Worm (Caenorhabditis elegans) whole organism, young adult: ENCODE measurements around the gene dot-1.3.

ENCODE experiments used
- F33H1.4 ChIP-seq: fragments of 200-800 bp; sonication (Bioruptor generic); IDR thresholded peaks from 2 replicates; pipeline ENCODE4 v1.3.6; 2022; ENCODE audit warnings: missing genetic modification reagents, missing genetic modification characterization, missing compliant biosample characterization
- F37B4.10 ChIP-seq: fragments of 200-800 bp; sonication (Bioruptor generic); IDR thresholded peaks from 2 replicates; pipeline ENCODE4 v1.3.6; 2022; ENCODE audit warnings: missing genetic modification characterization, missing compliant biosample characterization
- Y56A3A.18 ChIP-seq: fragments of 200-800 bp; sonication (Bioruptor generic); IDR thresholded peaks from 2 replicates; pipeline ENCODE4 v1.3.6; 2022; ENCODE audit warnings: missing genetic modification reagents, missing genetic modification characterization, missing compliant biosample characterization
- ZK185.1 ChIP-seq: sonication (generic microtip); optimal IDR thresholded peaks from 2 replicates; lab custom pipeline; 2016; ENCODE audit warnings: mild to moderate bottlenecking, missing genetic modification characterization, missing compliant biosample characterization; ENCODE audit not compliant: poor library complexity, severe bottlenecking
- ama-1 ChIP-seq, 3 experiments: fragments of 150-350 bp in 1 of 3; sonication (generic microtip) in 2 of 3; optimal IDR thresholded peaks; 2 replicates each; lab custom pipeline; 2014 to 2018; ENCODE audit warnings: missing biosample characterization in 2 of 3, missing genetic modification characterization in 2 of 3, missing genetic modification reagents in 2 of 3
- ceh-100 ChIP-seq: fragments of 200-800 bp; sonication (Bioruptor generic); IDR thresholded peaks from 2 replicates; pipeline ENCODE4 v1.3.6; 2022; ENCODE audit warnings: missing genetic modification reagents, missing genetic modification characterization, missing compliant biosample characterization
- ceh-79 ChIP-seq: sonication (generic microtip); optimal IDR thresholded peaks from 2 replicates; lab custom pipeline; 2017; ENCODE audit warnings: mild to moderate bottlenecking, missing genetic modification characterization, missing compliant biosample characterization
- egl-18 ChIP-seq: fragments of 200-800 bp; sonication (Bioruptor generic); IDR thresholded peaks from 2 replicates; pipeline ENCODE4 v1.3.6; 2022; ENCODE audit warnings: missing genetic modification reagents, missing genetic modification characterization, missing compliant biosample characterization
- ets-4 ChIP-seq: fragments of 200-800 bp; sonication (Bioruptor generic); optimal IDR thresholded peaks from 2 replicates; lab custom pipeline; 2018; ENCODE audit warnings: mild to moderate bottlenecking, missing genetic modification characterization, missing compliant biosample characterization
- lsl-1 ChIP-seq: fragments of 200-800 bp; sonication (Bioruptor generic); optimal IDR thresholded peaks from 2 replicates; lab custom pipeline; 2018; ENCODE audit warnings: mild to moderate bottlenecking, missing genetic modification characterization, moderate library complexity, missing compliant biosample characterization
- nfya-2 ChIP-seq: fragments of 200-800 bp; sonication (Bioruptor generic); IDR thresholded peaks from 2 replicates; pipeline ENCODE4 v1.3.6; 2022; ENCODE audit warnings: missing genetic modification reagents, missing genetic modification characterization, missing compliant biosample characterization
- nhr-120 ChIP-seq: fragments of 200-800 bp; sonication (Bioruptor generic); IDR thresholded peaks from 2 replicates; pipeline ENCODE4 v1.3.6; 2022; ENCODE audit warnings: missing genetic modification characterization, missing compliant biosample characterization
- nhr-27 ChIP-seq: fragments of 200-800 bp; sonication (Bioruptor generic); optimal IDR thresholded peaks from 2 replicates; lab custom pipeline; 2018; ENCODE audit warnings: mild to moderate bottlenecking, missing genetic modification characterization, moderate library complexity, missing compliant biosample characterization

ce11 chrX:12320737-12321136 lies 18.1 kb upstream of the dot-1.3 start, which contains the start of gene ceh-40:
- TF ChIP-seq lsl-1 (GFP tag; lab: Kevin White, UChicago) (no peak), F33H1.4 (no peak), nfya-2 (no peak), ets-4 (GFP tag; lab: Kevin White, UChicago) (no peak), egl-18 (no peak), ceh-79 (no peak), ama-1 (optimal IDR thresholded peaks at IDR 0.05; lab: Kevin White, UChicago) (no peak), ama-1 (GFP tag; optimal IDR thresholded peaks at IDR 0.05; lab: Kevin White, UChicago) (no peak), ZK185.1 (tag; lab: Kevin White, UChicago) (no peak), F37B4.10 (GFP tag; lab: Robert Waterston, UW) (no peak), Y56A3A.18 (GFP tag; lab: Robert Waterston, UW) (no peak), nhr-27 (tag; lab: Kevin White, UChicago) (no peak), ceh-100 (no peak), nhr-120 (GFP tag; lab: Robert Waterston, UW) (no peak)
